Fruit fly (Drosophila melanogaster) whole organism, embryonic: Measurements from ENCODE around the gene vvl.
A peak's percentile ranks its signal among the peaks of the same experiment; 100 is the strongest.

Experiments
- Asciz ChIP-seq: fragments of 200-800 bp; sonication (Bioruptor generic); optimal IDR thresholded peaks from 2 replicates; lab custom pipeline; 2017; ENCODE audit warnings: missing biosample characterization, mild to moderate bottlenecking, missing genetic modification characterization, missing genetic modification reagents
- B-H1 ChIP-seq: fragments of 200-800 bp; sonication (Bioruptor generic); IDR thresholded peaks from 3 replicates; pipeline ENCODE4 v1.3.6; 2022; ENCODE audit warnings: missing biosample characterization, missing genetic modification characterization
- Blimp-1 ChIP-seq: fragments of 200-800 bp; sonication (Bioruptor generic); optimal IDR thresholded peaks from 3 replicates; lab custom pipeline; 2018; ENCODE audit warnings: missing biosample characterization, missing genetic modification characterization, mild to moderate bottlenecking, moderate library complexity, missing genetic modification reagents
- BtbVII ChIP-seq: fragments of 200-800 bp; sonication (Bioruptor generic); optimal IDR thresholded peaks from 3 replicates; lab custom pipeline; 2017; ENCODE audit warnings: missing biosample characterization, mild to moderate bottlenecking, missing genetic modification characterization
- CG10147 ChIP-seq: fragments of 200-800 bp; sonication (Bioruptor generic); optimal IDR thresholded peaks from 2 replicates; lab custom pipeline; 2019; ENCODE audit warnings: missing biosample characterization, mild to moderate bottlenecking, missing genetic modification characterization, moderate library complexity
- CG10321 ChIP-seq: fragments of 200-800 bp; sonication (Bioruptor generic); IDR thresholded peaks from 2 replicates; pipeline ENCODE4 v1.3.6; 2022; ENCODE audit warnings: missing biosample characterization, missing genetic modification characterization
- CG10462 ChIP-seq: fragments of 200-800 bp; sonication (Bioruptor generic); optimal IDR thresholded peaks from 2 replicates; lab custom pipeline; 2016; ENCODE audit warnings: missing biosample characterization, missing genetic modification characterization
- CG10654 ChIP-seq: fragments of 200-800 bp; sonication (Bioruptor generic); optimal IDR thresholded peaks from 2 replicates; lab custom pipeline; 2016; ENCODE audit warnings: missing biosample characterization, missing genetic modification characterization
- CG17359 ChIP-seq: fragments of 200-800 bp; sonication (Bioruptor generic); optimal IDR thresholded peaks from 3 replicates; lab custom pipeline; 2018; ENCODE audit warnings: missing biosample characterization, mild to moderate bottlenecking, missing genetic modification characterization, moderate library complexity
- CG18476 ChIP-seq: fragments of 200-800 bp; sonication (Bioruptor generic); optimal IDR thresholded peaks from 2 replicates; lab custom pipeline; 2016; ENCODE audit warnings: missing biosample characterization, mild to moderate bottlenecking, missing genetic modification characterization
- CG2120 ChIP-seq: fragments of 200-800 bp; sonication (Bioruptor generic); optimal IDR thresholded peaks from 3 replicates; lab custom pipeline; 2016; ENCODE audit warnings: missing biosample characterization, missing genetic modification characterization
- CG3163 ChIP-seq: fragments of 200-800 bp; sonication (Bioruptor generic); optimal IDR thresholded peaks from 3 replicates; lab custom pipeline; 2016; ENCODE audit warnings: missing biosample characterization, missing genetic modification characterization
- CG4328 ChIP-seq: fragments of 200-800 bp; sonication (Bioruptor generic); optimal IDR thresholded peaks from 3 replicates; lab custom pipeline; 2017; ENCODE audit warnings: missing biosample characterization, missing genetic modification reagents, missing genetic modification characterization
- CG4820 ChIP-seq: fragments of 200-800 bp; sonication (Bioruptor generic); optimal IDR thresholded peaks from 3 replicates; lab custom pipeline; 2016; ENCODE audit warnings: missing biosample characterization, missing genetic modification characterization
- CG7786 ChIP-seq: fragments of 200-800 bp; sonication (Bioruptor generic); optimal IDR thresholded peaks from 2 replicates; lab custom pipeline; 2016; ENCODE audit warnings: missing biosample characterization, missing genetic modification characterization
- CG7839 ChIP-seq: fragments of 200-800 bp; sonication (Bioruptor generic); optimal IDR thresholded peaks from 3 replicates; lab custom pipeline; 2018; ENCODE audit warnings: missing biosample characterization, mild to moderate bottlenecking, missing genetic modification characterization, moderate library complexity
- CG9797 ChIP-seq: fragments of 200-800 bp; sonication (Bioruptor generic); optimal IDR thresholded peaks from 3 replicates; lab custom pipeline; 2018; ENCODE audit warnings: missing biosample characterization, mild to moderate bottlenecking, missing genetic modification characterization
- Eip74EF ChIP-seq, 2 experiments: fragments of 200-800 bp in 1 of 2; fragments of >200 bp in 1 of 2; sonication (Bioruptor generic) in 1 of 2; optimal IDR thresholded peaks; 2 replicates each; lab custom pipeline; 2017 to 2019; ENCODE audit warnings: missing biosample characterization in 2 of 2, missing genetic modification characterization in 2 of 2, mild to moderate bottlenecking in 1 of 2, moderate library complexity in 1 of 2
- Fer2 ChIP-seq: fragments of 200-800 bp; sonication (Bioruptor generic); optimal IDR thresholded peaks from 2 replicates; lab custom pipeline; 2018; ENCODE audit warnings: missing biosample characterization, mild to moderate bottlenecking, missing genetic modification characterization, moderate library complexity
- Myb ChIP-seq: fragments of 200-800 bp; sonication (Bioruptor generic); optimal IDR thresholded peaks from 2 replicates; lab custom pipeline; 2016; ENCODE audit warnings: missing biosample characterization, missing genetic modification characterization
- Oli ChIP-seq: fragments of 200-800 bp; sonication (Bioruptor generic); optimal IDR thresholded peaks from 2 replicates; lab custom pipeline; 2018; ENCODE audit warnings: missing biosample characterization, mild to moderate bottlenecking, missing genetic modification characterization, moderate library complexity
- Ptx1 ChIP-seq: fragments of 200-800 bp; sonication (Bioruptor generic); IDR thresholded peaks from 2 replicates; pipeline ENCODE4 v1.3.6; 2022; ENCODE audit warnings: missing biosample characterization, missing genetic modification characterization
- Sox102F ChIP-seq: fragments of 200-800 bp; sonication (Bioruptor generic); optimal IDR thresholded peaks from 2 replicates; lab custom pipeline; 2018; ENCODE audit warnings: missing biosample characterization, mild to moderate bottlenecking, missing genetic modification characterization, moderate library complexity
- Taf1 ChIP-seq: fragments of 200-800 bp; sonication (Bioruptor generic); IDR thresholded peaks from 2 replicates; pipeline ENCODE4 v1.3.6; 2022; ENCODE audit warnings: missing biosample characterization, missing genetic modification characterization
- Vsx1 ChIP-seq: fragments of 200-800 bp; sonication (Bioruptor generic); optimal IDR thresholded peaks from 2 replicates; lab custom pipeline; 2017; ENCODE audit warnings: missing biosample characterization, mild to moderate bottlenecking, missing genetic modification characterization, missing genetic modification reagents
- abd-A ChIP-seq: fragments of 200-800 bp; sonication (Bioruptor generic); optimal IDR thresholded peaks from 3 replicates; lab custom pipeline; 2019; ENCODE audit warnings: missing biosample characterization, mild to moderate bottlenecking, missing genetic modification characterization, moderate library complexity
- br ChIP-seq: fragments of >200 bp; optimal IDR thresholded peaks from 2 replicates; lab custom pipeline; 2017
- cwo ChIP-seq: fragments of 200-800 bp; sonication (Bioruptor generic); optimal IDR thresholded peaks from 3 replicates; lab custom pipeline; 2017; ENCODE audit warnings: missing biosample characterization, missing genetic modification characterization, mild to moderate bottlenecking, moderate library complexity, missing genetic modification reagents
- da ChIP-seq: fragments of 200-800 bp; sonication (Bioruptor generic); optimal IDR thresholded peaks from 2 replicates; lab custom pipeline; 2016; ENCODE audit warnings: missing biosample characterization, missing genetic modification characterization
- dmrt11E ChIP-seq: fragments of 200-800 bp; sonication (Bioruptor generic); optimal IDR thresholded peaks from 3 replicates; lab custom pipeline; 2018; ENCODE audit warnings: missing biosample characterization, mild to moderate bottlenecking, missing genetic modification characterization, moderate library complexity
- esg ChIP-seq: fragments of 200-800 bp; sonication (Bioruptor generic); conservative IDR thresholded peaks from 2 replicates; pipeline ENCODE4 v1.3.6; 2022; ENCODE audit warnings: missing biosample characterization, missing genetic modification characterization
- gfzf ChIP-seq: fragments of 200-800 bp; sonication (Bioruptor generic); optimal IDR thresholded peaks from 2 replicates; lab custom pipeline; 2016; ENCODE audit warnings: missing biosample characterization, mild to moderate bottlenecking, missing genetic modification characterization, moderate library complexity
- grau ChIP-seq: fragments of 200-800 bp; optimal IDR thresholded peaks from 3 replicates; lab custom pipeline; 2019; ENCODE audit warnings: missing biosample characterization, mild to moderate bottlenecking, missing genetic modification characterization, moderate library complexity
- kni ChIP-seq: fragments of 200-800 bp; sonication (Bioruptor generic); optimal IDR thresholded peaks from 3 replicates; lab custom pipeline; 2017; ENCODE audit warnings: mild to moderate bottlenecking, missing biosample characterization, missing genetic modification reagents, missing genetic modification characterization
- nerfin-1 ChIP-seq: fragments of 200-800 bp; sonication (Bioruptor generic); optimal IDR thresholded peaks from 3 replicates; lab custom pipeline; 2019; ENCODE audit warnings: missing biosample characterization, mild to moderate bottlenecking, missing genetic modification characterization, moderate library complexity
- odd ChIP-seq: fragments of 200-800 bp; sonication (Bioruptor generic); optimal IDR thresholded peaks from 2 replicates; lab custom pipeline; 2017; ENCODE audit warnings: missing biosample characterization, mild to moderate bottlenecking, missing genetic modification characterization
- onecut ChIP-seq: fragments of 200-800 bp; sonication (Bioruptor generic); IDR thresholded peaks from 2 replicates; pipeline ENCODE4 v1.3.6; 2022; ENCODE audit warnings: missing biosample characterization, missing genetic modification characterization
- pum ChIP-seq: fragments of 200-800 bp; sonication (Bioruptor generic); optimal IDR thresholded peaks from 2 replicates; lab custom pipeline; 2016; ENCODE audit warnings: missing biosample characterization, missing genetic modification characterization
- sd ChIP-seq: fragments of 200-800 bp; sonication (Bioruptor generic); optimal IDR thresholded peaks from 3 replicates; lab custom pipeline; 2018; ENCODE audit warnings: missing biosample characterization, mild to moderate bottlenecking, missing genetic modification characterization, moderate library complexity
- sisA ChIP-seq: fragments of 200-800 bp; sonication (Bioruptor generic); IDR thresholded peaks from 2 replicates; pipeline ENCODE4 v1.3.6; 2022; ENCODE audit warnings: missing biosample characterization, missing genetic modification characterization
- slp2 ChIP-seq: fragments of 200-800 bp; sonication (Bioruptor generic); optimal IDR thresholded peaks from 2 replicates; lab custom pipeline; 2016; ENCODE audit warnings: missing biosample characterization, missing genetic modification characterization
- sqz ChIP-seq: fragments of 200-800 bp; sonication (Bioruptor generic); optimal IDR thresholded peaks from 3 replicates; lab custom pipeline; 2018; ENCODE audit warnings: missing biosample characterization, mild to moderate bottlenecking, missing genetic modification characterization
- stc ChIP-seq: fragments of 200-800 bp; sonication (Bioruptor generic); IDR thresholded peaks from 2 replicates; pipeline ENCODE4 v1.3.6; 2022; ENCODE audit warnings: missing biosample characterization, missing genetic modification characterization
- tna ChIP-seq: fragments of 200-800 bp; sonication (Bioruptor generic); IDR thresholded peaks from 2 replicates; pipeline ENCODE4 v1.3.6; 2022; ENCODE audit warnings: missing biosample characterization, missing genetic modification characterization; ENCODE audit not compliant: partially characterized antibody

Gene vvl

dm6 chr3L:6802519-6802918 lies 12.6 kb downstream of the vvl start:
- TF ChIP-seq sisA (GFP tag; lab: Robert Waterston, UW) (0 out of 2 replicates have a peak, but pooled peaks have one; percentile 23), pum (GFP tag; lab: Kevin White, UChicago) (no peak)

- TF ChIP-seq abd-A (tag; lab: Kevin White, UChicago) (peak; percentile 79), Vsx1 (GFP tag; lab: Kevin White, UChicago) (peak; percentile 55), sd (peak; percentile 66), odd (GFP tag; lab: Kevin White, UChicago) (no peak), tna (no peak), Taf1 (GFP tag; lab: Robert Waterston, UW) (no peak)
These were observed 14.1 kb downstream of the vvl start for dm6 chr3L:6804093-6804492.

- peak; percentile 86 for TF ChIP-seq sqz (GFP tag; lab: Kevin White, UChicago)
- TF ChIP-seq dmrt11E, result peak; percentile 4
- TF ChIP-seq kni (GFP tag; lab: Kevin White, UChicago), result peak; percentile 56
- peak; percentile 41 for TF ChIP-seq CG4820 (GFP tag; lab: Kevin White, UChicago)
- TF ChIP-seq CG4328 (GFP tag; lab: Kevin White, UChicago), result no peak
- peak; percentile 76 for TF ChIP-seq CG7839 (tag; lab: Kevin White, UChicago)
- no peak for TF ChIP-seq br (lab: Kevin White, UChicago)
- peak; percentile 66 for TF ChIP-seq Blimp-1
- TF ChIP-seq grau (tag; lab: Kevin White, UChicago), result peak; percentile 35
- peak; percentile 60 for TF ChIP-seq Asciz (GFP tag; lab: Kevin White, UChicago)
- peak; percentile 39; the same call in 1 of the 2 replicates for TF ChIP-seq Ptx1 (GFP tag; lab: Robert Waterston, UW)
- peak; percentile 60 for TF ChIP-seq Sox102F (GFP tag; lab: Kevin White, UChicago)
- no peak for TF ChIP-seq da (GFP tag; lab: Kevin White, UChicago)
- peak; percentile 22 for TF ChIP-seq CG10147 (GFP tag; lab: Kevin White, UChicago)
- TF ChIP-seq onecut, result peak; percentile 39
- peak; percentile 1 for TF ChIP-seq Fer2 (tag; lab: Kevin White, UChicago)
- TF ChIP-seq Oli (tag; lab: Kevin White, UChicago), result peak; percentile 47
- no peak for TF ChIP-seq B-H1 (GFP tag; lab: Robert Waterston, UW)
- no peak for TF ChIP-seq Myb (GFP tag; lab: Kevin White, UChicago)
- TF ChIP-seq CG18476 (GFP tag; lab: Kevin White, UChicago), result no peak
- peak; percentile 35; the same call in 1 of the 2 replicates for TF ChIP-seq esg (GFP tag; lab: Robert Waterston, UW)
- no peak for TF ChIP-seq CG2120 (GFP tag; lab: Kevin White, UChicago)
- no peak for TF ChIP-seq CG9797 (GFP tag; lab: Kevin White, UChicago)
- TF ChIP-seq CG7786 (GFP tag; lab: Kevin White, UChicago), result no peak
- TF ChIP-seq CG3163 (GFP tag; lab: Kevin White, UChicago), result no peak
- TF ChIP-seq CG10462 (GFP tag; lab: Kevin White, UChicago), result no peak
- no peak for TF ChIP-seq CG10321 (GFP tag; lab: Robert Waterston, UW)
- TF ChIP-seq Eip74EF (GFP tag; optimal IDR thresholded peaks at IDR 0.05; lab: Kevin White, UChicago), result peak in 1 of 2 experiments; percentile 68
- peak; percentile 64 for TF ChIP-seq nerfin-1 (tag; lab: Kevin White, UChicago)
- no peak for TF ChIP-seq gfzf (GFP tag; lab: Kevin White, UChicago)
- no peak for TF ChIP-seq BtbVII (GFP tag; lab: Kevin White, UChicago)
- TF ChIP-seq stc (GFP tag; lab: Robert Waterston, UW), result 0 out of 2 replicates have a peak, but pooled peaks have one; percentile 24
- TF ChIP-seq CG17359 (tag; lab: Kevin White, UChicago), result peak; percentile 69
- TF ChIP-seq slp2 (GFP tag; lab: Kevin White, UChicago), result no peak
- TF ChIP-seq CG10654 (GFP tag; lab: Kevin White, UChicago), result peak; percentile 37
- TF ChIP-seq tna, result no peak
- peak; percentile 1 for TF ChIP-seq cwo (GFP tag; lab: Kevin White, UChicago)
These were observed 17.3 kb downstream of the vvl start for dm6 chr3L:6806981-6807955.
